Fruit fly (Drosophila melanogaster) Kc167 (cell line): ENCODE data around the gene CG43248.

Experiments used
- Myc ChIP-seq: fragments of >200 bp; optimal IDR thresholded peaks from 2 replicates; lab custom pipeline; 2017; ENCODE audit warnings: missing external identifiers
- Sin3A ChIP-seq: fragments of >200 bp; optimal IDR thresholded peaks from 2 replicates; lab custom pipeline; 2018; ENCODE audit warnings: missing external identifiers
- h ChIP-seq: fragments of >200 bp; optimal IDR thresholded peaks from 3 replicates; lab custom pipeline; 2018; ENCODE audit warnings: missing external identifiers
- insv ChIP-seq: fragments of >200 bp; optimal IDR thresholded peaks from 3 replicates; lab custom pipeline; 2018; ENCODE audit warnings: missing external identifiers
- psq ChIP-seq: fragments of >200 bp; optimal IDR thresholded peaks from 2 replicates; lab custom pipeline; 2017; ENCODE audit warnings: missing external identifiers
- ttk ChIP-seq: sonication (Bioruptor generic); optimal IDR thresholded peaks from 2 replicates; lab custom pipeline; 2017; ENCODE audit warnings: missing external identifiers

Gene CG43248

dm6 chr3L:15500813-15501645 is 30.2 kb downstream of the CG43248 start, which contains the start of gene CG7272:
TSS of gene CG7272 (plus strand) at chr3L:15500938.
- TF ChIP-seq insv (lab: Kevin White, UChicago) (no peak), Sin3A (lab: Kevin White, UChicago) (no peak), h (lab: Kevin White, UChicago) (no peak), Myc (lab: Kevin White, UChicago) (no peak), psq (lab: Kevin White, UChicago) (no peak), ttk (lab: Kevin White, UChicago) (no peak)

dm6 chr3L:15498745-15499144 is 32.5 kb downstream of the CG43248 start, which contains the start of gene CG7275:
TSS of gene CG7275 (plus strand) at chr3L:15498959.
- no peak for TF ChIP-seq Myc (lab: Kevin White, UChicago)
- TF ChIP-seq h (lab: Kevin White, UChicago), result no peak
- TF ChIP-seq psq (lab: Kevin White, UChicago), result no peak

DNA sequence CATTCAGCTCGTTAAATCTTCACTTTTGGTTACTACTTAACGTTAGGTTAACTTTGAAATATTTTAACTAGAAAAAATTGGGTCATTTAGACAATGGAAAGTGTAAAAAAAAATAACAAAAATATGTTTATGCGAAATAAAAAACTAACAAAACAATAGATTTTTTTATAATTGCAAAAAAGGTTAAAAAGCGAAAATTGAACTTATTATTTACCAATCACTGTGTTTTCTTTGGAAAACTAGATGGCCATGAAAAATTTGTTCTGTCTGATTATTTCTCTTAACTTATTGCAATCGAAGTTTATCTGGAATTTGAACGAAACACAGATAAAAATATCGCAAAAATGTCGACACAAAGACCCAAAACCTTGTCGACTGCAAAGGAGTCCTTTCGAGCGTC is 33.4 kb downstream of the CG43248 start, which contains the start of gene CG7276:
CG7276 (plus strand) TSS at position 301 of the 400 bp plus-strand sequence.
- TF ChIP-seq Sin3A (lab: Kevin White, UChicago) (no peak), Myc (lab: Kevin White, UChicago) (no peak), ttk (lab: Kevin White, UChicago) (no peak), psq (lab: Kevin White, UChicago) (no peak), h (lab: Kevin White, UChicago) (no peak), insv (lab: Kevin White, UChicago) (no peak)

DNA sequence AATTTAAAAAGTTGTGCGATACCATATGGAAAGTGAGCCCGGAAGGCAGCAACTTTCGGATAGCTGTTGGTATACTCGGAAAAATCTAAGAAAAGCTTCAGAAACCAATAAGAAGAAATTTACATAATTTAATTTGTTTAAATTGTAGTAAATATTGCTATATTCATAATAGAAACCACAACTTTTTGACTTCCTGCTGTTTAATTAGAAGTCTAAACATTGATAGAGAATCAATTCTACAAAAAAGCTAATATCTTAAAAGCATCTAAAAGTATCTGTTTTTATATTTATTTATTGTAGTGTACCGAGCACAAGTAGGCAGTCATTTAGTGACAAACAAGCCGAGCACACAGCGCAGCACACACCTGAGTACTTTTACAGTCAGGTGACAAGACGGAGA is 35.0 kb downstream of the CG43248 start, which contains the start of gene CG13455:
CG13455 (plus strand) TSS at position 301 of the 400 bp plus-strand sequence.
- no peak for TF ChIP-seq Sin3A (lab: Kevin White, UChicago)
- no peak for TF ChIP-seq insv (lab: Kevin White, UChicago)
- no peak for TF ChIP-seq h (lab: Kevin White, UChicago)
- no peak for TF ChIP-seq Myc (lab: Kevin White, UChicago)
- no peak for TF ChIP-seq ttk (lab: Kevin White, UChicago)
- TF ChIP-seq psq (lab: Kevin White, UChicago), result no peak

- TF ChIP-seq ttk (lab: Kevin White, UChicago) (no peak), h (lab: Kevin White, UChicago) (no peak), Sin3A (lab: Kevin White, UChicago) (no peak), Myc (lab: Kevin White, UChicago) (no peak), insv (lab: Kevin White, UChicago) (no peak), psq (lab: Kevin White, UChicago) (no peak)
These were observed 35.8 kb downstream of the CG43248 start, which contains the start of gene CG12355 for dm6 chr3L:15495449-15495848. TSS of gene CG12355 (minus strand) at chr3L:15495549.

dm6 chr3L:15494599-15495271 is 36.5 kb downstream of the CG43248 start:
- no peak for TF ChIP-seq insv (lab: Kevin White, UChicago)
- TF ChIP-seq h (lab: Kevin White, UChicago), result no peak
- TF ChIP-seq psq (lab: Kevin White, UChicago), result no peak
- no peak for TF ChIP-seq ttk (lab: Kevin White, UChicago)
- no peak for TF ChIP-seq Sin3A (lab: Kevin White, UChicago)
- TF ChIP-seq Myc (lab: Kevin White, UChicago), result no peak

DNA sequence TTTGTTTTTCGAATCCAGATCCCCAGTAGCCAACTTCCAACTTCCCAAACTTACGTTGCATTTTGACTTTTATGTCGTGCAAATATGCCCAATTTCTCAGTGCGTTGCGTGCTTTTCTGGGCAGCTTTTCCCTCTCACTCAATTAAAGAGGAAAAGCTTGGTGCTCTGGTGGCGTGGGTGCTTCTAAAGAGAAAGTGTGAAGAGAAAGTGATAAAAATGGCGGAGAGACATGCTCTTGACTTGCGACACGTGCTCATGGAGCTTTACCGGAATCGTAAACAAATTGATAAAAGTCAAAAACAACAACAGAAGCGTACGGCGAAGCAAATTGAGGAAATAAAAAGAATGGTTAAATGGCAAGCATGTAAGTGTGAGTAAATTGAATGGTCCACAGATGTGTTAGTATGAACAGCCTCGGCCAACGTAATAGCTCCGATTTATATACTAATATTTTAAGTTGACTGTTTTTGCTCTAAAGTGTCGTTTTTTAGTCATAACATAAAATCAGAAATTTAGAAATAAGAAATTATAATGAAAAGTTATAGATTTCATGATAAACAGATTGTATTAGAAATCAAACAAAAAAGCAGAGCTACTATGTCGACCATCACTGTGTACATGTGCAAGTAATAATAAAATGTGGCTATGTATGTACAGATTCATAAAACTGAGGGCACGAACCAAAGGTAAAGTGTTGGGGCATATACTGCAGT is 37.2 kb downstream of the CG43248 start:
- no peak for TF ChIP-seq Myc (lab: Kevin White, UChicago)
- no peak for TF ChIP-seq Sin3A (lab: Kevin White, UChicago)
- no peak for TF ChIP-seq psq (lab: Kevin White, UChicago)
- no peak for TF ChIP-seq insv (lab: Kevin White, UChicago)
- no peak for TF ChIP-seq ttk (lab: Kevin White, UChicago)
- TF ChIP-seq h (lab: Kevin White, UChicago), result no peak

- TF ChIP-seq Sin3A (lab: Kevin White, UChicago) (no peak), insv (lab: Kevin White, UChicago) (no peak), ttk (lab: Kevin White, UChicago) (no peak), Myc (lab: Kevin White, UChicago) (no peak), h (lab: Kevin White, UChicago) (no peak), psq (lab: Kevin White, UChicago) (no peak)
These were observed 46.0 kb downstream of the CG43248 start, which contains the start of gene Ran-like for dm6 chr3L:15485302-15485701. TSS of gene Ran-like (minus strand) at chr3L:15485402.
